Worm (Caenorhabditis elegans): Measurements from ENCODE around the gene C09F12.2.

ce11 chrX:11095480-11095879 is 41.8 kb downstream of the C09F12.2 start:
- TF ChIP-seq ceh-13 (GFP tag; optimal IDR thresholded peaks at IDR 0.05) (peak; percentile 74), ama-1 (optimal IDR thresholded peaks at IDR 0.05) (no peak), pes-1 (GFP tag; IDR thresholded peaks at IDR 0.05) (peak; percentile 92), aly-1 (tag; optimal IDR thresholded peaks at IDR 0.05) (peak; percentile 93), ceh-36 (tag; optimal IDR thresholded peaks at IDR 0.05) (peak; percentile 77), tra-4 (tag; optimal IDR thresholded peaks at IDR 0.05) (peak; percentile 54), flt-1 (GFP tag; IDR thresholded peaks at IDR 0.05) (peak; percentile 88), scrt-1 (GFP tag; IDR thresholded peaks at IDR 0.05) (no peak; the same call in 1 of the 2 replicates)

Data from whole organism, early embryonic.